Fruit fly (Drosophila melanogaster) whole organism, embryonic: Measurements from ENCODE around the gene CG4982.
A peak's percentile ranks its signal among the peaks of the same experiment; 100 is the strongest.

Experiments
- Atf-2 ChIP-seq: fragments of 200-800 bp; sonication (Bioruptor generic); optimal IDR thresholded peaks from 2 replicates; lab custom pipeline; 2016; ENCODE audit warnings: missing biosample characterization, missing genetic modification characterization
- Atf6 ChIP-seq: fragments of 200-800 bp; sonication (Bioruptor generic); IDR thresholded peaks from 2 replicates; pipeline ENCODE4 v1.3.6; 2022; ENCODE audit warnings: missing biosample characterization, missing genetic modification characterization
- Blimp-1 ChIP-seq: fragments of 200-800 bp; sonication (Bioruptor generic); optimal IDR thresholded peaks from 3 replicates; lab custom pipeline; 2018; ENCODE audit warnings: missing biosample characterization, missing genetic modification characterization, mild to moderate bottlenecking, moderate library complexity, missing genetic modification reagents
- CG10147 ChIP-seq: fragments of 200-800 bp; sonication (Bioruptor generic); optimal IDR thresholded peaks from 2 replicates; lab custom pipeline; 2019; ENCODE audit warnings: missing biosample characterization, mild to moderate bottlenecking, missing genetic modification characterization, moderate library complexity
- CG11695 ChIP-seq: fragments of 200-800 bp; sonication (Bioruptor generic); IDR thresholded peaks from 3 replicates; pipeline ENCODE4 v1.3.6; 2022; ENCODE audit warnings: missing biosample characterization, missing genetic modification characterization
- CG11696 ChIP-seq: fragments of 200-800 bp; sonication (Bioruptor generic); IDR thresholded peaks from 2 replicates; pipeline ENCODE4 v1.3.6; 2022; ENCODE audit warnings: missing biosample characterization, missing genetic modification characterization
- CG12104 ChIP-seq: fragments of 200-800 bp; sonication (Bioruptor generic); optimal IDR thresholded peaks from 3 replicates; lab custom pipeline; 2016; ENCODE audit warnings: missing biosample characterization, missing genetic modification characterization
- CG13424 ChIP-seq: fragments of 200-800 bp; sonication (Bioruptor generic); optimal IDR thresholded peaks from 2 replicates; lab custom pipeline; 2019; ENCODE audit warnings: missing biosample characterization, mild to moderate bottlenecking, missing genetic modification characterization, moderate library complexity
- CG14441 ChIP-seq: fragments of 200-800 bp; sonication (Bioruptor generic); IDR thresholded peaks from 2 replicates; pipeline ENCODE4 v1.3.6; 2022; ENCODE audit warnings: missing biosample characterization, missing genetic modification characterization
- CG1529 ChIP-seq: fragments of 200-800 bp; sonication (Bioruptor generic); optimal IDR thresholded peaks from 3 replicates; lab custom pipeline; 2018; ENCODE audit warnings: missing biosample characterization, missing genetic modification characterization
- CG17612 ChIP-seq: fragments of 200-800 bp; sonication (Bioruptor generic); IDR thresholded peaks from 2 replicates; pipeline ENCODE4 v1.3.6; 2022; ENCODE audit warnings: missing biosample characterization, missing genetic modification characterization
- CG31441 ChIP-seq: fragments of 200-800 bp; sonication (Bioruptor generic); IDR thresholded peaks from 2 replicates; pipeline ENCODE4 v1.3.6; 2022; ENCODE audit warnings: missing biosample characterization, missing genetic modification characterization
- CG3407 ChIP-seq: fragments of 200-800 bp; sonication (Bioruptor generic); optimal IDR thresholded peaks from 2 replicates; lab custom pipeline; 2018; ENCODE audit warnings: missing biosample characterization, mild to moderate bottlenecking, missing genetic modification characterization
- CG4730 ChIP-seq: fragments of 200-800 bp; sonication (Bioruptor generic); IDR thresholded peaks from 2 replicates; pipeline ENCODE4 v1.3.6; 2022; ENCODE audit warnings: missing biosample characterization, missing genetic modification characterization
- CG6654 ChIP-seq: fragments of 200-800 bp; sonication (Bioruptor generic); optimal IDR thresholded peaks from 2 replicates; lab custom pipeline; 2017; ENCODE audit warnings: missing biosample characterization, mild to moderate bottlenecking, missing genetic modification characterization
- CG7556 ChIP-seq: fragments of 200-800 bp; sonication (Bioruptor generic); optimal IDR thresholded peaks from 2 replicates; lab custom pipeline; 2017; ENCODE audit warnings: missing biosample characterization, mild to moderate bottlenecking, missing genetic modification characterization
- CoRest ChIP-seq: fragments of 200-800 bp; sonication (Bioruptor generic); optimal IDR thresholded peaks from 3 replicates; lab custom pipeline; 2018; ENCODE audit warnings: missing biosample characterization, mild to moderate bottlenecking, missing genetic modification characterization, moderate library complexity
- GATAe ChIP-seq: fragments of 200-800 bp; sonication (Bioruptor generic); conservative IDR thresholded peaks from 2 replicates; pipeline ENCODE4 v1.3.6; 2022; ENCODE audit warnings: missing biosample characterization, missing genetic modification characterization
- Gug ChIP-seq: fragments of 200-800 bp; sonication (Bioruptor generic); IDR thresholded peaks from 4 replicates; pipeline ENCODE4 v1.3.6; 2022; ENCODE audit warnings: missing biosample characterization, missing genetic modification characterization
- H2.0 ChIP-seq: fragments of 200-800 bp; sonication (Bioruptor generic); IDR thresholded peaks from 2 replicates; pipeline ENCODE4 v1.3.6; 2022; ENCODE audit warnings: missing biosample characterization, missing genetic modification characterization
- Hr51 ChIP-seq, 2 experiments: fragments of 200-800 bp; sonication (Bioruptor generic); optimal IDR thresholded peaks; 2 replicates in 1 of 2; 3 replicates in 1 of 2; lab custom pipeline; 2016 to 2018; ENCODE audit warnings: missing biosample characterization in 2 of 2, missing genetic modification characterization in 2 of 2, mild to moderate bottlenecking in 1 of 2, moderate library complexity in 1 of 2
- PHDP ChIP-seq: fragments of 200-800 bp; sonication (Bioruptor generic); optimal IDR thresholded peaks from 3 replicates; lab custom pipeline; 2018; ENCODE audit warnings: missing biosample characterization, mild to moderate bottlenecking, missing genetic modification characterization, moderate library complexity
- Ptx1 ChIP-seq: fragments of 200-800 bp; sonication (Bioruptor generic); IDR thresholded peaks from 2 replicates; pipeline ENCODE4 v1.3.6; 2022; ENCODE audit warnings: missing biosample characterization, missing genetic modification characterization
- ara ChIP-seq: fragments of 200-800 bp; sonication (Bioruptor generic); IDR thresholded peaks from 2 replicates; pipeline ENCODE4 v1.3.6; 2022; ENCODE audit warnings: missing biosample characterization, missing genetic modification characterization
- dysf ChIP-seq: fragments of 200-800 bp; sonication (Bioruptor generic); IDR thresholded peaks from 3 replicates; pipeline ENCODE4 v1.3.6; 2022; ENCODE audit warnings: missing biosample characterization, missing genetic modification characterization
- fd96Cb ChIP-seq: fragments of 200-800 bp; sonication (Bioruptor generic); optimal IDR thresholded peaks from 2 replicates; lab custom pipeline; 2018; ENCODE audit warnings: missing biosample characterization, mild to moderate bottlenecking, missing genetic modification characterization, moderate library complexity
- gem ChIP-seq: fragments of 200-800 bp; sonication (Bioruptor generic); optimal IDR thresholded peaks from 2 replicates; lab custom pipeline; 2019; ENCODE audit warnings: missing biosample characterization, mild to moderate bottlenecking, missing genetic modification characterization, moderate library complexity
- mam ChIP-seq: fragments of 200-800 bp; sonication (Bioruptor generic); optimal IDR thresholded peaks from 3 replicates; lab custom pipeline; 2016; ENCODE audit warnings: missing biosample characterization, missing genetic modification characterization
- oc ChIP-seq: fragments of 200-800 bp; sonication (Bioruptor generic); optimal IDR thresholded peaks from 2 replicates; lab custom pipeline; 2018; ENCODE audit warnings: missing biosample characterization, mild to moderate bottlenecking, missing genetic modification characterization, moderate library complexity
- p53 ChIP-seq: fragments of 200-800 bp; sonication (Bioruptor generic); optimal IDR thresholded peaks from 2 replicates; lab custom pipeline; 2016; ENCODE audit warnings: missing biosample characterization, missing genetic modification characterization
- phol ChIP-seq: fragments of 200-800 bp; sonication (Bioruptor generic); optimal IDR thresholded peaks from 3 replicates; lab custom pipeline; 2018; ENCODE audit warnings: missing biosample characterization, mild to moderate bottlenecking, missing genetic modification characterization, moderate library complexity
- pnt ChIP-seq: fragments of 200-800 bp; sonication (Bioruptor generic); optimal IDR thresholded peaks from 3 replicates; lab custom pipeline; 2016; ENCODE audit warnings: missing biosample characterization, missing genetic modification characterization
- psq ChIP-seq: fragments of 200-800 bp; sonication (Bioruptor generic); optimal IDR thresholded peaks from 2 replicates; lab custom pipeline; 2017; ENCODE audit warnings: missing biosample characterization, missing genetic modification characterization
- scrt ChIP-seq: fragments of 200-800 bp; sonication (Bioruptor generic); optimal IDR thresholded peaks from 2 replicates; lab custom pipeline; 2018; ENCODE audit warnings: missing biosample characterization, mild to moderate bottlenecking, missing genetic modification characterization, moderate library complexity
- sna ChIP-seq: fragments of 200-800 bp; sonication (Bioruptor generic); IDR thresholded peaks from 2 replicates; pipeline ENCODE4 v1.3.6; 2022; ENCODE audit warnings: missing biosample characterization, missing genetic modification characterization; ENCODE audit not compliant: partially characterized antibody
- toy ChIP-seq: fragments of 200-800 bp; sonication (Bioruptor generic); IDR thresholded peaks from 2 replicates; pipeline ENCODE4 v1.3.6; 2022; ENCODE audit warnings: missing biosample characterization, missing genetic modification characterization
- tup ChIP-seq: fragments of 200-800 bp; sonication (Bioruptor generic); optimal IDR thresholded peaks from 2 replicates; lab custom pipeline; 2016; ENCODE audit warnings: missing biosample characterization, mild to moderate bottlenecking, missing genetic modification characterization, moderate library complexity
- unpg ChIP-seq: fragments of 200-800 bp; sonication (Bioruptor generic); optimal IDR thresholded peaks from 3 replicates; lab custom pipeline; 2018; ENCODE audit warnings: missing biosample characterization, mild to moderate bottlenecking, missing genetic modification characterization, moderate library complexity
- wor ChIP-seq: fragments of 200-800 bp; sonication (Bioruptor generic); IDR thresholded peaks from 2 replicates; pipeline ENCODE4 v1.3.6; 2022; ENCODE audit warnings: missing biosample characterization, missing genetic modification characterization
- z ChIP-seq: fragments of 200-800 bp; sonication (Bioruptor generic); IDR thresholded peaks from 3 replicates; pipeline ENCODE4 v1.3.6; 2022; ENCODE audit warnings: missing biosample characterization, missing genetic modification characterization

CG4982 gene

dm6 chr3L:16305820-16306650 is 4.8 kb downstream of the CG4982 start, which contains the start of the genes CG13043 and CG13063 (continued):
- TF ChIP-seq CG10147 (GFP tag; lab: Kevin White, UChicago), result no peak
- TF ChIP-seq pnt (GFP tag; lab: Kevin White, UChicago), result no peak
- no peak for TF ChIP-seq ara (GFP tag; lab: Robert Waterston, UW)
- peak; percentile 11 for TF ChIP-seq CG7556 (GFP tag; lab: Kevin White, UChicago)
- TF ChIP-seq CG11695, result no peak
- no peak for TF ChIP-seq tup
- no peak for TF ChIP-seq CG11696 (GFP tag; lab: Robert Waterston, UW)
- TF ChIP-seq wor (GFP tag; lab: Robert Waterston, UW), result no peak
- TF ChIP-seq toy (GFP tag; lab: Robert Waterston, UW), result no peak
- no peak for TF ChIP-seq CG6654
- TF ChIP-seq Gug (GFP tag; lab: Robert Waterston, UW), result no peak
- peak; percentile 35; the same call in 1 of the 2 replicates for TF ChIP-seq Ptx1 (GFP tag; lab: Robert Waterston, UW)
- TF ChIP-seq psq (GFP tag; lab: Kevin White, UChicago), result no peak
- no peak for TF ChIP-seq CG4730
- peak; percentile 3 for TF ChIP-seq PHDP (tag; lab: Kevin White, UChicago)
- peak; percentile 7 for TF ChIP-seq CoRest (tag; lab: Kevin White, UChicago)
- TF ChIP-seq phol, result no peak
- TF ChIP-seq CG3407, result no peak
- TF ChIP-seq mam (GFP tag; lab: Kevin White, UChicago), result no peak
- TF ChIP-seq CG1529 (GFP tag; lab: Kevin White, UChicago), result no peak
- peak in 1 of 2 experiments; percentile 37 for TF ChIP-seq Hr51 (GFP tag; optimal IDR thresholded peaks at IDR 0.05; lab: Kevin White, UChicago)
- TF ChIP-seq CG12104 (GFP tag; lab: Kevin White, UChicago), result no peak
- TF ChIP-seq CG31441 (GFP tag; lab: Robert Waterston, UW), result 0 out of 2 replicates have a peak, but pooled peaks have one; percentile 23
- 0 out of 2 replicates have a peak, but pooled peaks have one; percentile 17 for TF ChIP-seq H2.0 (GFP tag; lab: Robert Waterston, UW)
- TF ChIP-seq z (GFP tag; lab: Robert Waterston, UW), result no peak
- TF ChIP-seq Blimp-1 (GFP tag; lab: Kevin White, UChicago), result peak; percentile 27
- TF ChIP-seq Atf6 (GFP tag; lab: Robert Waterston, UW), result peak; percentile 15; the same call in 1 of the 2 replicates
- TF ChIP-seq CG17612 (GFP tag; lab: Robert Waterston, UW), result no peak
- TF ChIP-seq GATAe (GFP tag; lab: Robert Waterston, UW), result no peak
- TF ChIP-seq scrt, result no peak
- peak; percentile 34 for TF ChIP-seq CG13424 (tag; lab: Kevin White, UChicago)
- TF ChIP-seq unpg (GFP tag; lab: Kevin White, UChicago), result peak; percentile 42
- no peak for TF ChIP-seq Atf-2
- TF ChIP-seq oc (tag; lab: Kevin White, UChicago), result peak; percentile 7
- TF ChIP-seq sna (GFP tag; lab: Robert Waterston, UW), result no peak
- no peak for TF ChIP-seq p53
- TF ChIP-seq dysf (GFP tag; lab: Robert Waterston, UW), result 0 out of 3 replicates have a peak, but pooled peaks have one; percentile 31
- TF ChIP-seq CG14441 (GFP tag; lab: Robert Waterston, UW), result 0 out of 2 replicates have a peak, but pooled peaks have one; percentile 27
- TF ChIP-seq gem (tag; lab: Kevin White, UChicago), result peak; percentile 59
- TF ChIP-seq fd96Cb (tag; lab: Kevin White, UChicago), result no peak
